Worm (Caenorhabditis elegans) whole organism, L3 larva: ENCODE data around the gene cpg-2.

Experiments
- elt-3 ChIP-seq, 3 experiments: fragments of 150-350 bp in 1 of 3; sonication (generic microtip) in 2 of 3; optimal IDR thresholded peaks; 2 replicates in 2 of 3; 4 replicates in 1 of 3; lab custom pipeline; 2014 to 2017; ENCODE audit warnings: missing biosample characterization in 3 of 3, missing genetic modification characterization in 3 of 3
- nhr-11 ChIP-seq: fragments of 150-350 bp; optimal IDR thresholded peaks from 2 replicates; lab custom pipeline; 2014; ENCODE audit warnings: missing biosample characterization, missing genetic modification characterization
- nhr-28 ChIP-seq: fragments of 150-350 bp; optimal IDR thresholded peaks from 2 replicates; lab custom pipeline; 2014; ENCODE audit warnings: missing biosample characterization, missing genetic modification characterization
- nhr-76 ChIP-seq: fragments of 150-350 bp; sonication (generic microtip); optimal IDR thresholded peaks from 5 replicates; lab custom pipeline; 2014; ENCODE audit warnings: missing biosample characterization, missing genetic modification characterization
- snpc-4 ChIP-seq: fragments of 150-350 bp; optimal IDR thresholded peaks from 2 replicates; lab custom pipeline; 2014; ENCODE audit warnings: missing biosample characterization, missing genetic modification characterization

DNA sequence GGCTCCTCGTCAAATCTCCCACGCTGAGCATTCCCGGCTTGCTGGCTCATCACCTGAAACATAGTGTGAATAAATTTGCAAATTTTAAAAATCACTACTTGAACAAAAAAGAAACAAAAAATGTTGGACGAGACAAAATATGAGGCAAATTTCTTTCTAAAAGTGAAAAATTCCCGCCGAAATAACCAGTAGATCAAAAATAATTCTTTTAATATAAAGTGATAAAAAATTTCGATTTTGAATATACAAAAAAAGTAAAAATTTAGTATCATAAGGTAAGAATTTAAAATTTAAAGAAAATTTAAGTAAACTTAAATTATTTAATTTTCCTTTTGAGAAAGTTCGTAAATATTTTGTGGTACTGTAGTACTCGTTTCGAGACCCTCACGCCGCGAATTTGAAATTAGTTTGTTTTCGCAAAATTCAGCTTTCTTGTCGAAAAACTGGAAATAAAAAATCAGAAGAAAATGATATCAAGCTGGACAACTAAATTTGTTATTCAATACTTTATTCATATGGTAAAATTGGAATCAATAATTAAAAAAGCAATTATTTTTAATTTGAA lies 43.2 kb downstream of the cpg-2 start, which contains the start of gene egg-2:
- no peak for TF ChIP-seq elt-3 (tag; optimal IDR thresholded peaks at IDR 0.05; lab: Kevin White, UChicago)
- no peak for TF ChIP-seq nhr-76 (tag; lab: Kevin White, UChicago)
- no peak for TF ChIP-seq snpc-4 (tag; lab: Kevin White, UChicago)
- TF ChIP-seq nhr-11 (tag; lab: Kevin White, UChicago) = no peak
- TF ChIP-seq nhr-28 (tag; lab: Kevin White, UChicago) = no peak
